Worm (Caenorhabditis elegans) whole organism, L1 larva: ENCODE measurements around the gene nhr-14.

Experiments
- Y116A8C.19 ChIP-seq: sonication (generic microtip); optimal IDR thresholded peaks from 2 replicates; lab custom pipeline; 2016; ENCODE audit warnings: missing compliant biosample characterization, missing genetic modification characterization, borderline replicate concordance
- ets-5 ChIP-seq: fragments of 200-800 bp; sonication (Bioruptor generic); IDR thresholded peaks from 2 replicates; pipeline ENCODE4 v1.3.6; 2022; ENCODE audit warnings: missing genetic modification characterization, missing compliant biosample characterization
- fkh-10 ChIP-seq: sonication (generic microtip); optimal IDR thresholded peaks from 2 replicates; lab custom pipeline; 2017; ENCODE audit warnings: missing biosample characterization, missing genetic modification reagents, missing genetic modification characterization
- hpl-2 ChIP-seq: fragments of 150-350 bp; optimal IDR thresholded peaks from 2 replicates; lab custom pipeline; 2014; ENCODE audit warnings: missing biosample characterization, missing genetic modification reagents, missing genetic modification characterization
- lin-13 ChIP-seq: fragments of 150-350 bp; optimal IDR thresholded peaks from 2 replicates; lab custom pipeline; 2014; ENCODE audit warnings: missing biosample characterization, missing genetic modification reagents, missing genetic modification characterization
- nhr-76 ChIP-seq: sonication (generic microtip); optimal IDR thresholded peaks from 2 replicates; lab custom pipeline; 2017; ENCODE audit warnings: missing biosample characterization, missing genetic modification characterization
- pqm-1 ChIP-seq: sonication (generic microtip); optimal IDR thresholded peaks from 3 replicates; lab custom pipeline; 2017; ENCODE audit warnings: missing biosample characterization, missing genetic modification characterization
- sptf-1 ChIP-seq: fragments of 150-350 bp; optimal IDR thresholded peaks from 2 replicates; lab custom pipeline; 2014; ENCODE audit warnings: missing biosample characterization, missing genetic modification characterization
- tbx-2 ChIP-seq: sonication (generic microtip); optimal IDR thresholded peaks from 2 replicates; lab custom pipeline; 2016; ENCODE audit warnings: missing genetic modification characterization, missing compliant biosample characterization
- unc-30 ChIP-seq: sonication (generic microtip); optimal IDR thresholded peaks from 2 replicates; lab custom pipeline; 2017; ENCODE audit warnings: missing biosample characterization, missing genetic modification characterization
- unc-62 ChIP-seq: fragments of 150-350 bp; optimal IDR thresholded peaks from 2 replicates; lab custom pipeline; 2014; ENCODE audit warnings: missing biosample characterization, missing genetic modification reagents, missing genetic modification characterization
- ztf-11 ChIP-seq, 2 experiments: sonication (generic microtip); optimal IDR thresholded peaks; 2 replicates each; lab custom pipeline; 2016 to 2017; ENCODE audit warnings: missing genetic modification characterization in 2 of 2, missing biosample characterization in 1 of 2, missing compliant biosample characterization in 1 of 2

DNA sequence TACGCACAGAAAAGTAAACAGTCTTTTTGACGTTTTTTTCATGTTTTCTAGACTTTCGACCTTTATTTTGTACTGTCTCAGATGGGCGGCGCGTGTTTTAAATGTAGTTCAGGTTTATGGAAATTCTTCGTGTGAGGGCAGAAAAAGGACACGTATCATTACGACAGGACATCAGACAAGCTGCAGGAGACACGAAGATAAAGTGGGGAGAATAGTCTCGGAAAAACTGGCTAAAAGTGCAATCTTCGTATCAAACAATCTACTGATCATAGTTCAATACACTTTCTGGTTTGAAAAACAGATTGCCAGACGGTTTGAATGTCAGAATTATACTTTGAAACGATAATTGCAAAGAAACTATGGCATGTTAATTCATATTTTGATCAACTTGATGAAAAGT is 9.4 kb upstream of the nhr-14 start:
- no peak for TF ChIP-seq pqm-1
- TF ChIP-seq ets-5 (GFP tag; lab: Robert Waterston, UW) = no peak
- TF ChIP-seq nhr-76 (tag; lab: Kevin White, UChicago) = no peak
- no peak for TF ChIP-seq lin-13 (GFP tag; lab: Kevin White, UChicago)
- no peak for TF ChIP-seq fkh-10 (GFP tag; lab: Kevin White, UChicago)
- TF ChIP-seq tbx-2 = no peak
- TF ChIP-seq unc-62 (GFP tag; lab: Kevin White, UChicago) = no peak
- TF ChIP-seq ztf-11 (tag; optimal IDR thresholded peaks at IDR 0.05; lab: Kevin White, UChicago) = no peak
- TF ChIP-seq Y116A8C.19 (tag; lab: Kevin White, UChicago) = no peak
- TF ChIP-seq hpl-2 (GFP tag; lab: Kevin White, UChicago) = no peak
- no peak for TF ChIP-seq unc-30 (tag; lab: Kevin White, UChicago)
- TF ChIP-seq sptf-1 = no peak
